Worm (Caenorhabditis elegans) whole organism, L4/young adult: Measurements from ENCODE around the gene odr-1.

ENCODE experiments used
- W03F9.2 ChIP-seq: fragments of 150-350 bp; optimal IDR thresholded peaks from 2 replicates; lab custom pipeline; 2014; ENCODE audit warnings: missing biosample characterization, missing genetic modification characterization
- dao-5 ChIP-seq: sonication (generic microtip); optimal IDR thresholded peaks from 2 replicates; lab custom pipeline; 2016; ENCODE audit warnings: missing genotype, missing genetic modification characterization, moderate library complexity, missing compliant biosample characterization
- him-1 ChIP-seq: sonication (generic microtip); optimal IDR thresholded peaks from 2 replicates; lab custom pipeline; 2016; ENCODE audit warnings: missing genotype, missing genetic modification reagents, missing genetic modification characterization, missing compliant biosample characterization

DNA sequence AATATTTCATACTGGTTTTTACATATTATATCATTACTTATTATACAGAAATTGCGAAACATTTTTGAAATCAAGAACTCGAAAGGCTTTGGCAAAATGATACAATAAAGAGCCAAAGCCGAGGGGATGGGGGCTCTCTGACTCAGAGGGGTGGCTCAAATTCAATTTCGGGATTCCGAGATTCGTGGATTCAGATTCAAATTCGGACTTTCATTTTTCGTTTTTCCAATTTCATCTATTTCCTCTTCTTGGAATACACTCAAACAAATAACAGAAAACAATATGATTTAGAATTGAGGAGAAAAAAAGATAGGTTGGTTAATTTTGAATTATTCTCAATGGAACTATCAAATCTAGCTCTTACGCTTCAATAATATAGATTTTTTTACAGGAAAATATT lies 51.7 kb downstream of the odr-1 start:
- TF ChIP-seq W03F9.2 (tag; lab: Kevin White, UChicago): no peak
- TF ChIP-seq dao-5 (tag; lab: Kevin White, UChicago): no peak
- TF ChIP-seq him-1 (tag; lab: Kevin White, UChicago): no peak
